Worm (Caenorhabditis elegans) whole organism, L2 larva: ENCODE data around the gene Y55B1BL.1.

Experiments
- R02D3.7 ChIP-seq: fragments of 150-350 bp; optimal IDR thresholded peaks from 2 replicates; lab custom pipeline; 2014; ENCODE audit warnings: missing biosample characterization, missing genetic modification characterization
- ZK546.5 ChIP-seq: sonication (generic microtip); optimal IDR thresholded peaks from 2 replicates; lab custom pipeline; 2017; ENCODE audit warnings: missing biosample characterization, missing genetic modification characterization
- aly-2 ChIP-seq: fragments of 150-350 bp; optimal IDR thresholded peaks from 2 replicates; lab custom pipeline; 2014; ENCODE audit warnings: missing biosample characterization, missing genetic modification characterization
- blmp-1 ChIP-seq: sonication (generic microtip); optimal IDR thresholded peaks from 2 replicates; lab custom pipeline; 2017; ENCODE audit warnings: missing genetic modification characterization, mild to moderate bottlenecking, missing compliant biosample characterization, antibody characterized with exemption, moderate library complexity; ENCODE audit not compliant: insufficient read depth
- ceh-82 ChIP-seq: fragments of 150-350 bp; optimal IDR thresholded peaks from 2 replicates; lab custom pipeline; 2014; ENCODE audit warnings: missing biosample characterization, missing genetic modification characterization
- nhr-237 ChIP-seq: fragments of 150-350 bp; optimal IDR thresholded peaks from 2 replicates; lab custom pipeline; 2014; ENCODE audit warnings: missing biosample characterization, missing genetic modification characterization
- nhr-6 ChIP-seq: fragments of 150-350 bp; optimal IDR thresholded peaks from 2 replicates; lab custom pipeline; 2014; ENCODE audit warnings: missing biosample characterization, missing genetic modification characterization
- sem-4 ChIP-seq: fragments of 150-350 bp; optimal IDR thresholded peaks from 2 replicates; lab custom pipeline; 2014; ENCODE audit warnings: missing biosample characterization, missing genetic modification reagents, missing genetic modification characterization

- TF ChIP-seq nhr-237 (tag; lab: Kevin White, UChicago) (no peak), nhr-6 (tag; lab: Kevin White, UChicago) (no peak), aly-2 (no peak), blmp-1 (no peak), ceh-82 (tag; lab: Kevin White, UChicago) (no peak), sem-4 (tag; lab: Kevin White, UChicago) (no peak), R02D3.7 (tag; lab: Kevin White, UChicago) (no peak), ZK546.5 (no peak)
These were observed 44.1 kb upstream of the Y55B1BL.1 start for ce11 chrIII:358106-358505.
